Worm (Caenorhabditis elegans): Measurements from ENCODE around the gene sec-3.

The sec-3 gene

DNA sequence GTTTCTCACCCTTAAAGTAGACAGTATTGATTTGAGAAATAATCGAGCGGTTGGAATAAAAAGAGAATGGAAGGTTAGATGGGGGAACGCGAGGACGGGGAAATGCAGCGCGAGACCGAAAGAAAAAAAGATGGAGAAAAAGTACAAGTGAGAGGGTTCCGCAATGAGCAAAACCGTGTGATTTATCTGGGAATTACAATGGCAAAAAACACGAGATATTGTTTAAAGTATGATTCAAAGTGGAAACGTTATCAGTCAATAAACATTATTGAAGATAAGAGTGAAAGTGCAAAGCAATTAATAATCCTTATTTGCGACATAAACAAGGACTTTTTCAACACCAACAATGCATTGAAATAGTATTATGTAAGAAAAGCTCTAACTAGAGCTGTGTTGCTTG lies 2.5 kb upstream of the sec-3 start, which contains the start of gene ztf-13 (continued):
- TF ChIP-seq F44E2.7 (GFP tag; IDR thresholded peaks at IDR 0.05), result no peak
- no peak for TF ChIP-seq fkh-10 (GFP tag; optimal IDR thresholded peaks at IDR 0.05)
- no peak for TF ChIP-seq nhr-237 (tag; optimal IDR thresholded peaks at IDR 0.05)
- TF ChIP-seq ZK546.5 (tag; optimal IDR thresholded peaks at IDR 0.05), result no peak
- TF ChIP-seq nhr-111 (GFP tag; optimal IDR thresholded peaks at IDR 0.05), result no peak
- TF ChIP-seq set-16 (GFP tag; IDR thresholded peaks at IDR 0.05), result no peak
- TF ChIP-seq ceh-82 (tag; optimal IDR thresholded peaks at IDR 0.05), result no peak
- TF ChIP-seq lim-7 (GFP tag; IDR thresholded peaks at IDR 0.05), result no peak
- peak in 1 of 2 experiments; percentile 62 for TF ChIP-seq mdl-1 (tag; optimal IDR thresholded peaks at IDR 0.05)
- no peak for TF ChIP-seq skn-1 (tag; optimal IDR thresholded peaks at IDR 0.05)
- TF ChIP-seq hlh-11 (tag; optimal IDR thresholded peaks at IDR 0.05), result peak; percentile 61
- no peak for TF ChIP-seq lin-13 (GFP tag; optimal IDR thresholded peaks at IDR 0.05)
- TF ChIP-seq lsy-2 (tag; optimal IDR thresholded peaks at IDR 0.05), result peak in 1 of 2 experiments; percentile 12
- TF ChIP-seq vab-7 (GFP tag; IDR thresholded peaks at IDR 0.05), result no peak
- TF ChIP-seq php-3 (GFP tag; IDR thresholded peaks at IDR 0.05), result peak; percentile 89
- no peak for TF ChIP-seq ceh-28 (tag; optimal IDR thresholded peaks at IDR 0.05)
- TF ChIP-seq rbr-2 (tag; optimal IDR thresholded peaks at IDR 0.05), result no peak

DNA sequence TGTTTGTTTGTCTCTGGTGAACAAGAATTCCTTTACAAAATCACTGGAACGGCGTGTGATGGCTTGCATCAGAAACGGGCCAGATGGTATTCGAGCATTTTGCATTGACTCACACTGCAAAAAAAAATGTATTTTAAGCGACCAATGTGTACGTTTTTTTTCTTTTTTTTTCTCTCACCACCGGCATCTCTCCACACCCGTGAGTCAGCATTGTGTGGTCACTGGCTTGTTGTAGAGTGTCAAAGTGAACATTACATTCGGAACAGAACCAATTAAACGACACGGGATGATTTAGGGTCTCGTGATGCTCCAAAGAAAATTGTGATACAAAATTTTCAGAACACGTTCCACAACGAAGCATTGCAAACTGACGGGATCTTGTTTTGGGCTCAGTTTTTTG lies 1.9 kb upstream of the sec-3 start:
- TF ChIP-seq hlh-11 (tag; optimal IDR thresholded peaks at IDR 0.05), result peak; percentile 37
- TF ChIP-seq T20F7.1 (GFP tag; optimal IDR thresholded peaks at IDR 0.05), result no peak
- TF ChIP-seq skn-1 (tag; optimal IDR thresholded peaks at IDR 0.05), result no peak
- TF ChIP-seq unc-130 (GFP tag; optimal IDR thresholded peaks at IDR 0.05), result no peak
- TF ChIP-seq hlh-30 (tag; optimal IDR thresholded peaks at IDR 0.05; ENCODE audit: insufficient read depth), result peak; percentile 72
- 0 out of 2 replicates have a peak, but pooled peaks have one; percentile 17 for TF ChIP-seq T26A8.4 (GFP tag; IDR thresholded peaks at IDR 0.05)
- no peak for TF ChIP-seq lin-15B (tag; optimal IDR thresholded peaks at IDR 0.05)
- no peak for TF ChIP-seq dmd-9 (GFP tag; IDR thresholded peaks at IDR 0.05)
- peak; percentile 28 for TF ChIP-seq dve-1 (tag; optimal IDR thresholded peaks at IDR 0.05; ENCODE audit: insufficient read depth)
- TF ChIP-seq nhr-6 (tag; optimal IDR thresholded peaks at IDR 0.05), result peak; percentile 67
- peak; percentile 3 for TF ChIP-seq mep-1 (tag; optimal IDR thresholded peaks at IDR 0.05)
- TF ChIP-seq ctbp-1 (GFP tag; IDR thresholded peaks at IDR 0.05), result no peak
- TF ChIP-seq tra-1 (GFP tag; IDR thresholded peaks at IDR 0.05), result 0 out of 2 replicates have a peak, but pooled peaks have one; percentile 23
- peak in 1 of 2 experiments; percentile 20 for TF ChIP-seq lsy-2 (tag; optimal IDR thresholded peaks at IDR 0.05)
- TF ChIP-seq nhr-41 (GFP tag; IDR thresholded peaks at IDR 0.05), result no peak
- TF ChIP-seq lin-38 (GFP tag; IDR thresholded peaks at IDR 0.05), result no peak
- TF ChIP-seq nhr-42 (GFP tag; IDR thresholded peaks at IDR 0.05), result no peak
- no peak for TF ChIP-seq gei-8 (GFP tag; optimal IDR thresholded peaks at IDR 0.05)
- TF ChIP-seq pha-4 (GFP tag; IDR thresholded peaks at IDR 0.05), result no peak
- peak; percentile 83 for TF ChIP-seq pha-4 (tag; optimal IDR thresholded peaks at IDR 0.05)
- no peak for TF ChIP-seq aly-2 (tag; optimal IDR thresholded peaks at IDR 0.05)
- peak in 1 of 2 experiments; percentile 18 for TF ChIP-seq unc-62 (GFP tag; optimal IDR thresholded peaks at IDR 0.05 in 1 of 2)
- TF ChIP-seq unc-62 (tag; optimal IDR thresholded peaks at IDR 0.05), result no peak
- TF ChIP-seq nhr-28 (tag; optimal IDR thresholded peaks at IDR 0.05), result peak; percentile 7
- TF ChIP-seq mes-2 (tag; optimal IDR thresholded peaks at IDR 0.05; ENCODE audit: poor library complexity, severe bottlenecking), result peak; percentile 63
- no peak for TF ChIP-seq ceh-62 (tag; optimal IDR thresholded peaks at IDR 0.05)
- no peak for TF ChIP-seq php-3 (GFP tag; IDR thresholded peaks at IDR 0.05)

ce11 chrX:3094304-3094703 lies 5.3 kb downstream of the sec-3 start, which contains the start of gene wrt-2:
Gene wrt-2 (minus strand): TSS chrX:3094349.
- TF ChIP-seq set-16 (GFP tag; IDR thresholded peaks at IDR 0.05) (peak; percentile 49; the same call in 1 of the 2 replicates), hlh-11 (tag; optimal IDR thresholded peaks at IDR 0.05) (peak; percentile 9), mxl-3 (GFP tag; optimal IDR thresholded peaks at IDR 0.05) (peak; percentile 24), aha-1 (tag) (peak; percentile 38), sdz-12 (GFP tag; optimal IDR thresholded peaks at IDR 0.05) (no peak)

Data from whole organism, L4 larva.